Fruit fly (Drosophila melanogaster) whole organism: ENCODE results near the gene tal-1A.

Source experiments
- EcR ChIP-seq, 2 experiments: fragments of >200 bp; optimal IDR thresholded peaks; 2 replicates each; lab custom pipeline; 2017; ENCODE audit warnings: missing biosample characterization in 2 of 2, missing genetic modification characterization in 2 of 2, missing genetic modification reagents in 2 of 2
- psq ChIP-seq: fragments of >200 bp; optimal IDR thresholded peaks from 2 replicates; lab custom pipeline; 2017

- no peak for TF ChIP-seq EcR (GFP tag; optimal IDR thresholded peaks at IDR 0.05; lab: Kevin White, UChicago)
- no peak for TF ChIP-seq psq (lab: Kevin White, UChicago)
These were observed 36.4 kb downstream of the tal-1A start for dm6 chr3R:13849327-13849726.
